Worm (Caenorhabditis elegans): Measurements from ENCODE around the gene mlt-4.

- TF ChIP-seq egl-18 (GFP tag; IDR thresholded peaks at IDR 0.05) (no peak), mcd-1 (GFP tag; IDR thresholded peaks at IDR 0.05) (no peak; the same call in 1 of the 2 replicates), sea-2 (GFP tag; IDR thresholded peaks at IDR 0.05) (no peak), K12H6.12 (tag; optimal IDR thresholded peaks at IDR 0.05) (no peak), ztf-28 (GFP tag; IDR thresholded peaks at IDR 0.05) (0 out of 2 replicates have a peak, but pooled peaks have one; percentile 44)
Measured at ce11 chrV:20241243-20241862, 47.9 kb downstream of the mlt-4 start.

Data from whole organism, young adult.